Fruit fly (Drosophila melanogaster) whole organism, pupa: ENCODE measurements around the gene CG33281.
A peak's percentile ranks its signal among the peaks of the same experiment; 100 is the strongest.

ENCODE experiments used
- CG10348 ChIP-seq: fragments of 200-800 bp; sonication (Bioruptor generic); IDR thresholded peaks from 2 replicates; pipeline ENCODE4 v1.3.6; 2022; ENCODE audit warnings: missing biosample characterization, missing genetic modification characterization
- CG13204 ChIP-seq: fragments of 200-800 bp; sonication (Bioruptor generic); optimal IDR thresholded peaks from 2 replicates; lab custom pipeline; 2018; ENCODE audit warnings: missing biosample characterization, mild to moderate bottlenecking, missing genetic modification characterization, moderate library complexity
- CG14655 ChIP-seq: fragments of 200-800 bp; sonication (Bioruptor generic); optimal IDR thresholded peaks from 3 replicates; lab custom pipeline; 2017; ENCODE audit warnings: mild to moderate bottlenecking, missing biosample characterization, missing genetic modification reagents, missing genetic modification characterization
- CG15710 ChIP-seq: fragments of 200-800 bp; sonication (Bioruptor generic); optimal IDR thresholded peaks from 2 replicates; lab custom pipeline; 2018; ENCODE audit warnings: missing biosample characterization, mild to moderate bottlenecking, missing genetic modification characterization, moderate library complexity
- CG4496 ChIP-seq: fragments of 200-800 bp; sonication (Bioruptor generic); IDR thresholded peaks from 3 replicates; pipeline ENCODE4 v1.3.6; 2022; ENCODE audit warnings: missing biosample characterization, missing genetic modification characterization
- CG8159 ChIP-seq: fragments of 200-800 bp; sonication (Bioruptor generic); optimal IDR thresholded peaks from 3 replicates; lab custom pipeline; 2018; ENCODE audit warnings: missing biosample characterization, mild to moderate bottlenecking, missing genetic modification characterization, moderate library complexity
- CG8301 ChIP-seq: fragments of 200-800 bp; sonication (Bioruptor generic); optimal IDR thresholded peaks from 2 replicates; lab custom pipeline; 2018; ENCODE audit warnings: missing biosample characterization, mild to moderate bottlenecking, missing genetic modification characterization
- EcR ChIP-seq: fragments of 200-800 bp; sonication (Bioruptor generic); optimal IDR thresholded peaks from 3 replicates; lab custom pipeline; 2019; ENCODE audit warnings: missing biosample characterization, missing genetic modification characterization, mild to moderate bottlenecking, moderate library complexity, missing genetic modification reagents
- Ets98B ChIP-seq: fragments of 200-800 bp; sonication (Bioruptor generic); IDR thresholded peaks from 2 replicates; pipeline ENCODE4 v1.3.6; 2022; ENCODE audit warnings: missing biosample characterization, missing genetic modification characterization
- Pif1B ChIP-seq: fragments of 200-800 bp; sonication (Bioruptor generic); optimal IDR thresholded peaks from 3 replicates; lab custom pipeline; 2016; ENCODE audit warnings: missing biosample characterization, missing genetic modification characterization
- Snoo ChIP-seq: fragments of 200-800 bp; sonication (Bioruptor generic); optimal IDR thresholded peaks from 3 replicates; lab custom pipeline; 2017; ENCODE audit warnings: missing biosample characterization, mild to moderate bottlenecking, missing genetic modification characterization, inconsistent platforms
- fd96Ca ChIP-seq: fragments of 200-800 bp; sonication (Bioruptor generic); IDR thresholded peaks from 3 replicates; pipeline ENCODE4 v1.3.6; 2022; ENCODE audit warnings: missing biosample characterization, missing genetic modification characterization
- rn ChIP-seq: fragments of 200-800 bp; sonication (Bioruptor generic); IDR thresholded peaks from 2 replicates; pipeline ENCODE4 v1.3.6; 2022; ENCODE audit warnings: missing biosample characterization, missing genetic modification characterization

DNA sequence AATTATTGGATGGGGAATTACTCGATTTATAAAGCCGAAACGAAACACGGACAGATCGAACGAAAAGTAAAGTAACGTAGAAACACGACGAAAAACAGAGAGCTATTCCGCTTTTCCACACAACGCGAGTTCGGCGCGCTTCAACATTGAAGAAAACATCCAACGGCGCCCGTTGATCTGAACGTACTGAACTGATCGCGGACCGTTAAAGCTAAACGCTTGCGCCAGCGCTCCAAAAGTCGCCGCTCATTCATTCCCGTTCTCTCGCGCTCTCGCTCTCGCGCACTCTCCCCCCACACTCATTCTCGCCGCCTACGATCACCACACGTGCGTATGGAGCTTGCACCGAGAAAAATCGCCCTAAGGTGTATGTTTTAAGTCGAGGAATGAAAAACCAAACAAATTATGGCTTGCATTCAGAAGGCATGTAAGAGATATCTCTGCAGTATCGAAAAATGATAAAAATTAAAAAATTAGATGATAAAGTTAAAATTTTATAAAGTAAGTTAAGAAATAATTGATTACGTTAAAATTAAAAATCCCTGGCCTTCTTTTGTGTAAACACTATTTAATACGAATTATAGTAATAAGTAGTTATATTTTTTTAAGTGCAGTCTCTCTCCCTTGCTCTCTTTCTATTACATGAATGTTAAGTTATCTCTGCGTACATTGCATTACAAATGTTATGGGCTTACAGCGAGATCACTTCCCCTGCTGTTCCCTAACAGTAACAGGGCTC is 30.8 kb downstream of the CG33281 start, which contains the start of gene E23:
- TF ChIP-seq CG10348 (GFP tag; lab: Robert Waterston, UW), result peak; percentile 91
- TF ChIP-seq Pif1B (GFP tag; lab: Kevin White, UChicago), result peak; percentile 98
- peak; percentile 93 for TF ChIP-seq CG13204 (GFP tag; lab: Kevin White, UChicago)
- TF ChIP-seq Snoo (tag; lab: Kevin White, UChicago), result peak; percentile 99
- TF ChIP-seq fd96Ca (GFP tag; lab: Robert Waterston, UW), result peak; percentile 96
- TF ChIP-seq CG4496 (GFP tag; lab: Robert Waterston, UW), result peak; percentile 98
- TF ChIP-seq CG15710 (tag; lab: Kevin White, UChicago), result peak; percentile 98
- peak; percentile 98 for TF ChIP-seq CG8301 (tag; lab: Kevin White, UChicago)
- peak; percentile 98 for TF ChIP-seq CG8159 (tag; lab: Kevin White, UChicago)
- TF ChIP-seq rn, result peak; percentile 94
- TF ChIP-seq CG14655 (GFP tag; lab: Kevin White, UChicago), result peak; percentile 99
- peak; percentile 97 for TF ChIP-seq Ets98B (GFP tag; lab: Robert Waterston, UW)
- peak; percentile 71 for TF ChIP-seq EcR (GFP tag; lab: Kevin White, UChicago)
